Fruit fly (Drosophila melanogaster) whole organism, adult: ENCODE data around the gene Prestin.

Experiments
- CG12768 ChIP-seq: fragments of 200-800 bp; sonication (Bioruptor generic); optimal IDR thresholded peaks from 2 replicates; lab custom pipeline; 2017; ENCODE audit warnings: missing biosample characterization, missing genetic modification characterization, mild to moderate bottlenecking, moderate library complexity, missing genetic modification reagents
- CG14711 ChIP-seq: fragments of 200-800 bp; sonication (Bioruptor generic); optimal IDR thresholded peaks from 2 replicates; lab custom pipeline; 2018; ENCODE audit warnings: missing biosample characterization, mild to moderate bottlenecking, missing genetic modification characterization, moderate library complexity
- CG33017 ChIP-seq: fragments of 200-800 bp; sonication (Bioruptor generic); optimal IDR thresholded peaks from 2 replicates; lab custom pipeline; 2018; ENCODE audit warnings: missing biosample characterization, mild to moderate bottlenecking, missing genetic modification characterization, moderate library complexity
- CG7045 ChIP-seq: fragments of 200-800 bp; sonication (Bioruptor generic); optimal IDR thresholded peaks from 2 replicates; lab custom pipeline; 2017; ENCODE audit warnings: missing biosample characterization, mild to moderate bottlenecking, missing genetic modification characterization
- CG7101 ChIP-seq: fragments of 200-800 bp; sonication (Bioruptor generic); optimal IDR thresholded peaks from 2 replicates; lab custom pipeline; 2018; ENCODE audit warnings: missing biosample characterization, mild to moderate bottlenecking, missing genetic modification characterization, moderate library complexity
- Clk ChIP-seq: fragments of 200-800 bp; sonication (Bioruptor generic); optimal IDR thresholded peaks from 2 replicates; lab custom pipeline; 2017; ENCODE audit warnings: missing biosample characterization, missing genetic modification characterization
- pad ChIP-seq: fragments of 200-800 bp; sonication (Bioruptor generic); optimal IDR thresholded peaks from 3 replicates; lab custom pipeline; 2017; ENCODE audit warnings: missing biosample characterization, missing genetic modification characterization, mild to moderate bottlenecking, moderate library complexity, missing genetic modification reagents

DNA sequence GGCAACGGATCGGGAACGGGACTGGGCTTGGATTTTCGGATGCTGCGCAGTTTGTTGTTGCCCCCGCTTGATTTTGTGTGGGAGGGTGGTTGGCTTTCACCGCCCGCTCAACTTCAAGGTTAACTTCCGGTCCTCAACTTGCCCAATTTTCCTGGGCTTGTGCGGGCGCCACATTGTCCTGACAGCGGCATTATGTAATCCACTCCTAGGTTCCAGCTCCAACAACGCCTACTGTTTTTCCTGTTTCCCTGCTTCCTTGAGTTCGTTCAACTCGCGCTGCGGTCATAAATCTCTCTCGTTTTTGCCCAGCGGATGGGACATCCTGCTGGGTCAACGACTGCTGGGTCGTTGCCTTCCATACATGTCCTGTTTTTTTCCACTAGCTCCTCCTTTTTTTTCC, 24.3 kb upstream of the Prestin start:
- TF ChIP-seq CG33017 (tag; lab: Kevin White, UChicago) (no peak), CG7045 (GFP tag; lab: Kevin White, UChicago) (no peak), CG7101 (tag; lab: Kevin White, UChicago) (no peak), pad (GFP tag; lab: Kevin White, UChicago) (no peak), CG14711 (no peak), CG12768 (GFP tag; lab: Kevin White, UChicago) (no peak), Clk (GFP tag; lab: Kevin White, UChicago) (no peak)
